Worm (Caenorhabditis elegans): ENCODE measurements around the gene ndx-9.

DNA sequence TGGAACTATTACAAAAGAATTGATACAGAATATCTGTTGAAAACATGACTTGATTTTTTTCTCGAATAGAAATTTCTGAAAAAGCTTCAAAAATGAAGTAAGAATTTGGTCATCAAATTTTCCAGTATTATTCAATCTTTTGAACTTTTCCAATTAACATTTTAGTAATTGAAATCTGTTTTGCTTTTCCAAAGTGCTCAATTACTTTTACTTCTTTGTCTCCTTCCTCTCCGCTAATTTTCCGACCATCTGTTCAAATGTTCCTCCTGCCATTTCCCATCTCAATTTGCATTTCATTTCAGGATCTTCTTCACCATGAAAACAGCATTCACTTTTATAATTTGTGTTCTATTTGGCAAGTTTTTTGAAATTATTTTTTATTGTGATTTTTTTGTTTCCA lies 37.1 kb upstream of the ndx-9 start, which contains the start of gene F36H1.11:
- TF ChIP-seq F55B11.4 (tag; optimal IDR thresholded peaks at IDR 0.05; ENCODE audit: borderline replicate concordance, insufficient read depth) = no peak
- TF ChIP-seq F49E8.2 (tag; optimal IDR thresholded peaks at IDR 0.05; ENCODE audit: insufficient read depth) = no peak
